Worm (Caenorhabditis elegans) whole organism, young adult: Measurements from ENCODE around the gene rpl-5.

Source experiments
- attf-3 ChIP-seq: fragments of 200-800 bp; sonication (Bioruptor generic); conservative IDR thresholded peaks from 2 replicates; pipeline ENCODE4 v1.3.6; 2022; ENCODE audit warnings: missing genetic modification reagents, missing genetic modification characterization, missing compliant biosample characterization
- mcd-1 ChIP-seq: fragments of 200-800 bp; sonication (Bioruptor generic); IDR thresholded peaks from 2 replicates; pipeline ENCODE4 v1.3.6; 2022; ENCODE audit warnings: missing genetic modification reagents, missing genetic modification characterization, missing compliant biosample characterization
- sea-2 ChIP-seq: fragments of 200-800 bp; sonication (Bioruptor generic); IDR thresholded peaks from 2 replicates; pipeline ENCODE4 v1.3.6; 2022; ENCODE audit warnings: missing genetic modification characterization, missing compliant biosample characterization

ce11 chrII:8532015-8532414, 37.7 kb upstream of the rpl-5 start:
- TF ChIP-seq attf-3 (no peak), sea-2 (GFP tag; lab: Robert Waterston, UW) (no peak), mcd-1 (GFP tag; lab: Robert Waterston, UW) (no peak)
